Fruit fly (Drosophila melanogaster) whole organism, embryonic: Measurements from ENCODE around the gene CG11726.

Experiments used
- Bteb2 ChIP-seq: fragments of 200-800 bp; sonication (Bioruptor generic); optimal IDR thresholded peaks from 2 replicates; lab custom pipeline; 2016; ENCODE audit warnings: missing biosample characterization, missing genetic modification characterization
- CG10366 ChIP-seq: fragments of 200-800 bp; sonication (Bioruptor generic); IDR thresholded peaks from 2 replicates; pipeline ENCODE4 v1.3.6; 2022; ENCODE audit warnings: missing biosample characterization, missing genetic modification characterization
- CG10462 ChIP-seq: fragments of 200-800 bp; sonication (Bioruptor generic); optimal IDR thresholded peaks from 2 replicates; lab custom pipeline; 2016; ENCODE audit warnings: missing biosample characterization, missing genetic modification characterization
- CG1233 ChIP-seq: fragments of 200-800 bp; sonication (Bioruptor generic); optimal IDR thresholded peaks from 4 replicates; lab custom pipeline; 2018; ENCODE audit warnings: missing biosample characterization, mild to moderate bottlenecking, missing genetic modification characterization
- CG14050 ChIP-seq: fragments of 200-800 bp; sonication (Bioruptor generic); IDR thresholded peaks from 3 replicates; pipeline ENCODE4 v1.3.6; 2022; ENCODE audit warnings: missing biosample characterization, missing genetic modification characterization
- CG1529 ChIP-seq: fragments of 200-800 bp; sonication (Bioruptor generic); optimal IDR thresholded peaks from 3 replicates; lab custom pipeline; 2018; ENCODE audit warnings: missing biosample characterization, missing genetic modification characterization
- CG17359 ChIP-seq: fragments of 200-800 bp; sonication (Bioruptor generic); optimal IDR thresholded peaks from 3 replicates; lab custom pipeline; 2018; ENCODE audit warnings: missing biosample characterization, mild to moderate bottlenecking, missing genetic modification characterization, moderate library complexity
- CG17568 ChIP-seq: fragments of 200-800 bp; sonication (Bioruptor generic); optimal IDR thresholded peaks from 2 replicates; lab custom pipeline; 2018; ENCODE audit warnings: missing biosample characterization, mild to moderate bottlenecking, missing genetic modification characterization, moderate library complexity
- CG6683 ChIP-seq: fragments of 200-800 bp; sonication (Bioruptor generic); optimal IDR thresholded peaks from 2 replicates; lab custom pipeline; 2017; ENCODE audit warnings: missing biosample characterization, mild to moderate bottlenecking, missing genetic modification characterization, missing genetic modification reagents
- CG6689 ChIP-seq: fragments of 200-800 bp; sonication (Bioruptor generic); IDR thresholded peaks from 2 replicates; pipeline ENCODE4 v1.3.6; 2022; ENCODE audit warnings: missing biosample characterization, missing genetic modification characterization
- CG6813 ChIP-seq: fragments of 200-800 bp; sonication (Bioruptor generic); optimal IDR thresholded peaks from 2 replicates; lab custom pipeline; 2017; ENCODE audit warnings: missing biosample characterization, missing genetic modification characterization, mild to moderate bottlenecking, moderate library complexity, missing genetic modification reagents
- CG9876 ChIP-seq: fragments of 200-800 bp; sonication (Bioruptor generic); optimal IDR thresholded peaks from 2 replicates; lab custom pipeline; 2016; ENCODE audit warnings: missing biosample characterization, missing genetic modification characterization
- CrebB ChIP-seq: fragments of 200-800 bp; sonication (Bioruptor generic); optimal IDR thresholded peaks from 3 replicates; lab custom pipeline; 2018; ENCODE audit warnings: missing biosample characterization, mild to moderate bottlenecking, missing genetic modification characterization
- Dip2 ChIP-seq: fragments of 200-800 bp; sonication (Bioruptor generic); IDR thresholded peaks from 2 replicates; pipeline ENCODE4 v1.3.6; 2022; ENCODE audit warnings: missing biosample characterization, missing genetic modification characterization
- Dip3 ChIP-seq: fragments of 200-800 bp; sonication (Bioruptor generic); optimal IDR thresholded peaks from 3 replicates; lab custom pipeline; 2016; ENCODE audit warnings: missing biosample characterization, missing genetic modification characterization
- ERR ChIP-seq: fragments of 200-800 bp; sonication (Bioruptor generic); optimal IDR thresholded peaks from 2 replicates; lab custom pipeline; 2016; ENCODE audit warnings: missing biosample characterization, missing genetic modification characterization
- Hey ChIP-seq: fragments of 200-800 bp; sonication (Bioruptor generic); optimal IDR thresholded peaks from 3 replicates; lab custom pipeline; 2018; ENCODE audit warnings: missing biosample characterization, mild to moderate bottlenecking, missing genetic modification characterization
- Hsf ChIP-seq: fragments of 200-800 bp; sonication (Bioruptor generic); optimal IDR thresholded peaks from 3 replicates; lab custom pipeline; 2016; ENCODE audit warnings: missing biosample characterization, missing genetic modification characterization
- MESR4 ChIP-seq: fragments of 200-800 bp; sonication (Bioruptor generic); optimal IDR thresholded peaks from 2 replicates; lab custom pipeline; 2018; ENCODE audit warnings: missing biosample characterization, mild to moderate bottlenecking, missing genetic modification characterization, moderate library complexity
- Myb ChIP-seq: fragments of 200-800 bp; sonication (Bioruptor generic); optimal IDR thresholded peaks from 2 replicates; lab custom pipeline; 2016; ENCODE audit warnings: missing biosample characterization, missing genetic modification characterization
- NfI ChIP-seq: fragments of 200-800 bp; sonication (Bioruptor generic); optimal IDR thresholded peaks from 3 replicates; lab custom pipeline; 2018; ENCODE audit warnings: missing biosample characterization, mild to moderate bottlenecking, missing genetic modification characterization, moderate library complexity
- Sox100B ChIP-seq: fragments of 200-800 bp; sonication (Bioruptor generic); optimal IDR thresholded peaks from 3 replicates; lab custom pipeline; 2018; ENCODE audit warnings: missing biosample characterization, mild to moderate bottlenecking, missing genetic modification characterization
- Sox102F ChIP-seq: fragments of 200-800 bp; sonication (Bioruptor generic); optimal IDR thresholded peaks from 2 replicates; lab custom pipeline; 2018; ENCODE audit warnings: missing biosample characterization, mild to moderate bottlenecking, missing genetic modification characterization, moderate library complexity
- Spps ChIP-seq: fragments of 200-800 bp; sonication (Bioruptor generic); optimal IDR thresholded peaks from 2 replicates; lab custom pipeline; 2018; ENCODE audit warnings: missing biosample characterization, mild to moderate bottlenecking, missing genetic modification characterization
- Xbp1 ChIP-seq: fragments of 200-800 bp; sonication (Bioruptor generic); optimal IDR thresholded peaks from 3 replicates; lab custom pipeline; 2016; ENCODE audit warnings: missing biosample characterization, mild to moderate bottlenecking, missing genetic modification characterization
- Xrp1 ChIP-seq: fragments of 200-800 bp; sonication (Bioruptor generic); IDR thresholded peaks from 2 replicates; pipeline ENCODE4 v1.3.6; 2022; ENCODE audit warnings: missing biosample characterization, missing genetic modification characterization
- ash1 ChIP-seq: fragments of 200-800 bp; sonication (Bioruptor generic); optimal IDR thresholded peaks from 2 replicates; lab custom pipeline; 2018; ENCODE audit warnings: missing biosample characterization, mild to moderate bottlenecking, missing genetic modification characterization
- dati ChIP-seq: fragments of 200-800 bp; sonication (Bioruptor generic); IDR thresholded peaks from 2 replicates; pipeline ENCODE4 v1.3.6; 2022; ENCODE audit warnings: missing biosample characterization, missing genetic modification characterization
- ems ChIP-seq: fragments of 200-800 bp; sonication (Bioruptor generic); optimal IDR thresholded peaks from 3 replicates; lab custom pipeline; 2016; ENCODE audit warnings: missing biosample characterization, missing genetic modification characterization
- esg ChIP-seq: fragments of 200-800 bp; sonication (Bioruptor generic); conservative IDR thresholded peaks from 2 replicates; pipeline ENCODE4 v1.3.6; 2022; ENCODE audit warnings: missing biosample characterization, missing genetic modification characterization
- exex ChIP-seq: fragments of 200-800 bp; sonication (Bioruptor generic); optimal IDR thresholded peaks from 4 replicates; lab custom pipeline; 2018; ENCODE audit warnings: missing biosample characterization, mild to moderate bottlenecking, missing genetic modification characterization, moderate library complexity
- fd3F ChIP-seq: fragments of 200-800 bp; sonication (Bioruptor generic); optimal IDR thresholded peaks from 2 replicates; lab custom pipeline; 2018; ENCODE audit warnings: missing biosample characterization, mild to moderate bottlenecking, missing genetic modification characterization, moderate library complexity
- her ChIP-seq: fragments of 200-800 bp; sonication (Bioruptor generic); optimal IDR thresholded peaks from 2 replicates; lab custom pipeline; 2016; ENCODE audit warnings: missing biosample characterization, missing genetic modification characterization
- nerfin-1 ChIP-seq: fragments of 200-800 bp; sonication (Bioruptor generic); optimal IDR thresholded peaks from 3 replicates; lab custom pipeline; 2019; ENCODE audit warnings: missing biosample characterization, mild to moderate bottlenecking, missing genetic modification characterization, moderate library complexity
- nmo ChIP-seq: fragments of 200-800 bp; sonication (Bioruptor generic); optimal IDR thresholded peaks from 2 replicates; lab custom pipeline; 2018; ENCODE audit warnings: missing biosample characterization, mild to moderate bottlenecking, missing genetic modification characterization, moderate library complexity
- oc ChIP-seq: fragments of 200-800 bp; sonication (Bioruptor generic); optimal IDR thresholded peaks from 2 replicates; lab custom pipeline; 2018; ENCODE audit warnings: missing biosample characterization, mild to moderate bottlenecking, missing genetic modification characterization, moderate library complexity
- pfk ChIP-seq: fragments of 200-800 bp; sonication (Bioruptor generic); optimal IDR thresholded peaks from 2 replicates; lab custom pipeline; 2018; ENCODE audit warnings: missing biosample characterization, mild to moderate bottlenecking, missing genetic modification characterization, moderate library complexity
- prd ChIP-seq, 3 experiments: fragments of >200 bp in 2 of 3; fragments of 200-800 bp in 1 of 3; sonication (Bioruptor generic) in 1 of 3; optimal IDR thresholded peaks in 2 of 3; IDR thresholded peaks in 1 of 3; 2 replicates in 2 of 3; 3 replicates in 1 of 3; pipeline versions ENCODE4 v1.3.6 to Lab custom; 2017 to 2022; ENCODE audit warnings: missing biosample characterization in 1 of 3, missing genetic modification characterization in 1 of 3
- pzg ChIP-seq: fragments of 200-800 bp; sonication (Bioruptor generic); optimal IDR thresholded peaks from 3 replicates; lab custom pipeline; 2018; ENCODE audit warnings: missing biosample characterization, mild to moderate bottlenecking, missing genetic modification characterization, moderate library complexity
- sc ChIP-seq, 3 experiments: fragments of >200 bp in 2 of 3; fragments of 200-800 bp in 1 of 3; sonication (Bioruptor generic) in 1 of 3; optimal IDR thresholded peaks; 2 replicates in 2 of 3; 3 replicates in 1 of 3; lab custom pipeline; 2017; ENCODE audit warnings: mild to moderate bottlenecking in 1 of 3, missing biosample characterization in 1 of 3, missing genetic modification characterization in 1 of 3, missing genetic modification reagents in 1 of 3
- scrt ChIP-seq: fragments of 200-800 bp; sonication (Bioruptor generic); optimal IDR thresholded peaks from 2 replicates; lab custom pipeline; 2018; ENCODE audit warnings: missing biosample characterization, mild to moderate bottlenecking, missing genetic modification characterization, moderate library complexity
- sima ChIP-seq: fragments of 200-800 bp; sonication (Bioruptor generic); optimal IDR thresholded peaks from 2 replicates; lab custom pipeline; 2016; ENCODE audit warnings: missing biosample characterization, missing genetic modification characterization
- sisA ChIP-seq: fragments of 200-800 bp; sonication (Bioruptor generic); IDR thresholded peaks from 2 replicates; pipeline ENCODE4 v1.3.6; 2022; ENCODE audit warnings: missing biosample characterization, missing genetic modification characterization
- so ChIP-seq: fragments of 200-800 bp; sonication (Bioruptor generic); IDR thresholded peaks from 3 replicates; pipeline ENCODE4 v1.3.6; 2022; ENCODE audit warnings: missing biosample characterization, missing genetic modification characterization
- tgo ChIP-seq: fragments of 200-800 bp; sonication (Bioruptor generic); IDR thresholded peaks from 3 replicates; pipeline ENCODE4 v1.3.6; 2022; ENCODE audit warnings: missing biosample characterization, missing genetic modification characterization
- trh ChIP-seq: fragments of 200-800 bp; sonication (Bioruptor generic); optimal IDR thresholded peaks from 2 replicates; lab custom pipeline; 2016; ENCODE audit warnings: missing biosample characterization, missing genetic modification characterization
- wor ChIP-seq: fragments of 200-800 bp; sonication (Bioruptor generic); IDR thresholded peaks from 2 replicates; pipeline ENCODE4 v1.3.6; 2022; ENCODE audit warnings: missing biosample characterization, missing genetic modification characterization

Gene CG11726

DNA sequence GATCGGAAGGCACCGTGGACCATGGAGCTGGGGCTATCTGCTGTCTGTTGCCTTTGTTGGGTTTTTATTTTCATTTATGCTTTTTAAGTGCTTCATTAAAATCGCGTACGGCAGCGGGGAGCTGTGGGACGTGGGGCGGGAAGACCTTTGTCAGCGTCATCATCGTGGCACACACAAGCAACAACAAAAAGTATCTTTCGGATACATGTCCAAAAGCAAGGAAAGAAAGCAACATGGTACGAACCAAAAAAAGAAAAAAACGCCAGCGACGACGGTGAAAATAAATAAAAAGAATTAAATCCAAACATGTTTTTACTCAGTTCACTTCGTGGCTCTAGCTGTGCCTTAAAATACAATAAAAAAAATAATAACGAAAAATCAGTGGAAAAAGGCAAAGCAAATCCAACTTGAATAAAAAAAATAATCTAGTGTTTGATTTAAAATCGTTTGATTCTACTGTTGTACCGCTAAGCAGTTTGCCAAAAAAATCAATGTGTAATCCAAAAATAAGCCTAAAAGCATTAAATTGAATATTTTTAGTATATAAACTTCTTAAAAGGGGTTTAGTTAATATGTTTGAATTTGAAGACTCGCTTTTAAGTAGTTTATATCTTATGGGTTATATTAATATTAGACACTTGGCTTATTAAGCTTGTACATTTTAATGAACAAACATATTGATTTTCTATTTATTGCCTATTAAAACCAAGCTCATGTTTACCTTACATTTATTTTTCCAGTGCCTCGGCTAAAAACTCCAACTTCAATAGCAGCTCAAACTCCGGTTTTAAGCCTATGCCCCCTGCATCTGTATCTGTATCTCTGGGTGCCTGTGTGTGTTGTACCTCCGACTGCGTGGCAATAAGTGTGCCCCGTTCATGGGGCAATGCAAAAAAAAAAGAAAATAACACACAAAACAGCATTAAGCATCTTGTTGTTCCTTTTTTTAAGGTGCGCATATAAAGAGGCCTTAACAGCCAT lies 25.9 kb upstream of the CG11726 start (continued):
- TF ChIP-seq ems (GFP tag; lab: Kevin White, UChicago) (no peak), Dip2 (GFP tag; lab: Robert Waterston, UW) (no peak), nerfin-1 (no peak), CrebB (no peak), MESR4 (GFP tag; lab: Kevin White, UChicago) (no peak), fd3F (GFP tag; lab: Kevin White, UChicago) (no peak), pfk (no peak), trh (no peak), Spps (no peak), tgo (no peak), CG17568 (GFP tag; lab: Kevin White, UChicago) (no peak), sima (no peak), CG1529 (GFP tag; lab: Kevin White, UChicago) (no peak), sc (optimal IDR thresholded peaks at IDR 0.05; lab: Kevin White, UChicago) (no peak), sc (GFP tag; optimal IDR thresholded peaks at IDR 0.05; lab: Kevin White, UChicago) (no peak), Dip3 (GFP tag; lab: Kevin White, UChicago) (no peak), her (GFP tag; lab: Kevin White, UChicago) (no peak), Hsf (no peak), CG6689 (GFP tag; lab: Robert Waterston, UW) (0 out of 2 replicates have a peak, but pooled peaks have one; percentile 31), CG1233 (GFP tag; lab: Kevin White, UChicago) (no peak), ash1 (GFP tag; lab: Kevin White, UChicago) (no peak), ERR (no peak), exex (no peak), CG10366 (no peak), Myb (GFP tag; lab: Kevin White, UChicago) (no peak), CG6813 (GFP tag; lab: Kevin White, UChicago) (no peak), Hey (no peak), NfI (no peak)

DNA sequence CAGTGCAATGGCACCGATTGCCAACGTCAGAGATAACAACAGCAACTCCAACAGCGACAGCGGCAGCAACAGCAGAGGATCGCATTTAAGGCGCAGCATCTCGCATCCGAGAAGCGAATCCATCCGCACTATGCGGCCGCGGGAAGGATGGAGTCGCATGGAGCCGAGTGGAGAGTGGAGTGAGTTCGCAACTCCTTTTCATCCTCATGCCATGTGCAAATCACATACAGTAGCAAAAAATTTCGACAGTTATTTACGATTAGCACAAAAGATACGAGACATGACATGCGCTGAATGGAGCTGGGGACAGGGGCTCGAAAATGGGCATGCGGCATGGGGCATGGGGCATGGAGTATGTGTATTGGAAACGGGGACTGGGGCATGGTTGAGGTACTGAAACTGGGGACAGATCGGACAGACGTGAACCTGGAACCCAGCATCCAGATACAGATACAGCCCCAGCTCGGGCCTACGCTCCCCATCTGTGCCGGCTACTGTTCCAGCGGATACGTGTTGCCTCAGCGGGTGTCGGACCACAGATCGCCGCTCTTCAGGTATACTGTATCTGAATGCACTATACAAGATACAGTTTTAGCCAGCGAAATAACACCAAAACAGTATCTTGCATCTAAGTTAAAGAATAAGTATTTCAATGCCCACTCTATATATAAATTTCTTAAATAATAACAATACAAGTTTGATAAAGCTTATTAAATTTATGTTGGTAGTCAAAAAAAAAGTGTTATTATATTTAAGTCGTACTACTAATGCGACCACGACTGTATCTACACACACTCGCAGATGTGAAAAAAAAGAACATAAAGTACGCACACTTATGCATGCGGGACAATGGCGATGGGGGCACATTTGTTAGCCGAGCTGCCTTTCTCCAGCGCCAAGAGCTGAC lies 24.5 kb upstream of the CG11726 start:
- peak; percentile 69 for TF ChIP-seq nmo (GFP tag; lab: Kevin White, UChicago)
- TF ChIP-seq CG6683 (GFP tag; lab: Kevin White, UChicago), result no peak
- no peak for TF ChIP-seq esg (GFP tag; lab: Robert Waterston, UW)
- TF ChIP-seq scrt (GFP tag; lab: Kevin White, UChicago), result no peak
- peak; percentile 26; the same call in 1 of the 2 replicates for TF ChIP-seq sisA
- no peak for TF ChIP-seq CG10366
- no peak for TF ChIP-seq CG14050 (GFP tag; lab: Robert Waterston, UW)
- TF ChIP-seq CG10462 (GFP tag; lab: Kevin White, UChicago), result no peak
- TF ChIP-seq pzg (GFP tag; lab: Kevin White, UChicago), result no peak
- TF ChIP-seq dati (GFP tag; lab: Robert Waterston, UW), result no peak
- TF ChIP-seq Xbp1 (GFP tag; lab: Kevin White, UChicago), result no peak
- 0 out of 3 replicates have a peak, but pooled peaks have one; percentile 30 for TF ChIP-seq so (GFP tag; lab: Robert Waterston, UW)
- TF ChIP-seq CG9876 (GFP tag; lab: Kevin White, UChicago), result no peak
- no peak for TF ChIP-seq oc
- TF ChIP-seq Bteb2 (GFP tag; lab: Kevin White, UChicago), result no peak
- TF ChIP-seq wor (GFP tag; lab: Robert Waterston, UW), result no peak
- peak; percentile 56 for TF ChIP-seq Sox100B
- peak; percentile 34 for TF ChIP-seq Sox102F (GFP tag; lab: Kevin White, UChicago)
- peak; percentile 63 for TF ChIP-seq CG17359
- TF ChIP-seq Xrp1 (GFP tag; lab: Robert Waterston, UW), result peak; percentile 36; the same call in 1 of the 2 replicates
- TF ChIP-seq prd (optimal IDR thresholded peaks at IDR 0.05; lab: Kevin White, UChicago), result no peak
- TF ChIP-seq prd (GFP tag; IDR thresholded peaks at IDR 0.05; lab: Robert Waterston, UW), result peak; percentile 26; the same call in 1 of the 3 replicates
